Worm (Caenorhabditis elegans) whole organism, L1 larva: ENCODE results near the gene ddx-19.

Experiments
- C16A3.4 ChIP-seq: fragments of 150-350 bp; optimal IDR thresholded peaks from 2 replicates; lab custom pipeline; 2014; ENCODE audit warnings: missing biosample characterization, missing genetic modification characterization
- F16B12.6 ChIP-seq: fragments of 150-350 bp; optimal IDR thresholded peaks from 2 replicates; lab custom pipeline; 2014; ENCODE audit warnings: missing biosample characterization, missing genetic modification characterization
- ama-1 ChIP-seq: fragments of 150-350 bp; optimal IDR thresholded peaks from 2 replicates; lab custom pipeline; 2014
- ceh-82 ChIP-seq, 3 experiments: fragments of 150-350 bp in 1 of 3; sonication (generic microtip) in 2 of 3; optimal IDR thresholded peaks; 2 replicates each; lab custom pipeline; 2014 to 2017; ENCODE audit warnings: missing biosample characterization in 3 of 3, missing genetic modification characterization in 3 of 3
- ceh-88 ChIP-seq: fragments of 200-800 bp; sonication (Bioruptor generic); IDR thresholded peaks from 2 replicates; pipeline ENCODE4 v1.3.6; 2022; ENCODE audit warnings: missing genetic modification characterization, missing compliant biosample characterization
- dpl-1 ChIP-seq, 3 experiments: fragments of 150-350 bp in 2 of 3; sonication (generic microtip) in 1 of 3; optimal IDR thresholded peaks; 2 replicates each; lab custom pipeline; 2014 to 2017; ENCODE audit warnings: missing biosample characterization in 3 of 3, missing genetic modification characterization in 3 of 3, missing genetic modification reagents in 3 of 3
- efl-1 ChIP-seq, 4 experiments: fragments of 150-350 bp; optimal IDR thresholded peaks in 3 of 4; peaks in 1 of 4; 1 replicate in 1 of 4; 2 replicates in 3 of 4; lab custom pipeline; 2014; ENCODE audit warnings: missing biosample characterization in 2 of 4, missing genetic modification characterization in 2 of 4, missing genetic modification reagents in 2 of 4
- egl-27 ChIP-seq, 2 experiments: fragments of 150-350 bp in 1 of 2; sonication (generic microtip); optimal IDR thresholded peaks; 3 replicates each; lab custom pipeline; 2017 to 2018; ENCODE audit warnings: missing biosample characterization in 2 of 2, missing genetic modification characterization in 2 of 2, missing genetic modification reagents in 2 of 2
- elt-3 ChIP-seq, 6 experiments: fragments of 150-350 bp in 1 of 6; sonication (generic microtip); optimal IDR thresholded peaks; 2 replicates each; lab custom pipeline; 2017 to 2018; ENCODE audit warnings: missing biosample characterization in 6 of 6, missing genetic modification characterization in 6 of 6, inconsistent platforms in 1 of 6
- fkh-10 ChIP-seq: sonication (generic microtip); optimal IDR thresholded peaks from 2 replicates; lab custom pipeline; 2017; ENCODE audit warnings: missing biosample characterization, missing genetic modification reagents, missing genetic modification characterization
- fos-1 ChIP-seq: fragments of 150-350 bp; optimal IDR thresholded peaks from 2 replicates; lab custom pipeline; 2014; ENCODE audit warnings: missing biosample characterization, missing genetic modification characterization
- isw-1 ChIP-seq: fragments of 200-800 bp; sonication (Bioruptor generic); IDR thresholded peaks from 2 replicates; pipeline ENCODE4 v1.3.6; 2022; ENCODE audit warnings: missing genetic modification characterization, missing compliant biosample characterization
- lin-14 ChIP-seq: fragments of 200-800 bp; sonication (Bioruptor generic); optimal IDR thresholded peaks from 2 replicates; lab custom pipeline; 2018; ENCODE audit warnings: mild to moderate bottlenecking, missing genetic modification characterization, moderate library complexity, missing compliant biosample characterization
- lin-15B ChIP-seq: fragments of 150-350 bp; sonication (generic microtip); optimal IDR thresholded peaks from 3 replicates; lab custom pipeline; 2014; ENCODE audit warnings: missing biosample characterization, missing genetic modification characterization
- lin-35 ChIP-seq, 2 experiments: fragments of 150-350 bp; optimal IDR thresholded peaks; 2 replicates each; lab custom pipeline; 2014; ENCODE audit warnings: missing biosample characterization in 2 of 2, missing genetic modification characterization in 2 of 2, missing genetic modification reagents in 2 of 2
- lsy-2 ChIP-seq, 2 experiments: fragments of 150-350 bp; optimal IDR thresholded peaks; 2 replicates each; lab custom pipeline; 2014; ENCODE audit warnings: missing biosample characterization in 2 of 2, missing genetic modification characterization in 2 of 2
- mab-9 ChIP-seq: fragments of 200-800 bp; sonication (Bioruptor generic); IDR thresholded peaks from 2 replicates; pipeline ENCODE4 v1.3.6; 2022; ENCODE audit warnings: missing genetic modification reagents, missing genetic modification characterization, missing compliant biosample characterization
- mdl-1 ChIP-seq, 2 experiments: fragments of 150-350 bp; optimal IDR thresholded peaks; 2 replicates each; lab custom pipeline; 2014 to 2017; ENCODE audit warnings: missing biosample characterization in 2 of 2, missing genetic modification characterization in 2 of 2, inconsistent platforms in 1 of 2
- nhr-19 ChIP-seq: fragments of 200-800 bp; sonication (Bioruptor generic); conservative IDR thresholded peaks from 2 replicates; pipeline ENCODE4 v1.3.6; 2022; ENCODE audit warnings: missing genetic modification characterization, missing compliant biosample characterization
- nhr-20 ChIP-seq: sonication (generic microtip); optimal IDR thresholded peaks from 2 replicates; lab custom pipeline; 2016; ENCODE audit warnings: mild to moderate bottlenecking, missing genetic modification characterization, missing compliant biosample characterization
- nhr-28 ChIP-seq: fragments of 150-350 bp; optimal IDR thresholded peaks from 2 replicates; lab custom pipeline; 2014; ENCODE audit warnings: missing biosample characterization, missing genetic modification characterization
- nhr-47 ChIP-seq: sonication (generic microtip); optimal IDR thresholded peaks from 2 replicates; lab custom pipeline; 2016; ENCODE audit warnings: mild to moderate bottlenecking, missing genetic modification characterization, moderate library complexity, missing compliant biosample characterization
- nhr-71 ChIP-seq: sonication (generic microtip); optimal IDR thresholded peaks from 2 replicates; lab custom pipeline; 2016; ENCODE audit warnings: mild to moderate bottlenecking, missing genetic modification characterization, moderate library complexity, missing compliant biosample characterization
- nhr-85 ChIP-seq: sonication (generic microtip); peaks from one replicate; lab custom pipeline; 2016; ENCODE audit warnings: missing genetic modification characterization, inconsistent platforms, missing compliant biosample characterization
- nhr-90 ChIP-seq: sonication (generic microtip); optimal IDR thresholded peaks from 2 replicates; lab custom pipeline; 2016; ENCODE audit warnings: mild to moderate bottlenecking, missing genetic modification characterization, missing compliant biosample characterization; ENCODE audit not compliant: poor library complexity
- pag-3 ChIP-seq: sonication (generic microtip); optimal IDR thresholded peaks from 2 replicates; lab custom pipeline; 2017; ENCODE audit warnings: missing genetic modification characterization, mild to moderate bottlenecking, missing compliant biosample characterization, antibody characterized with exemption, borderline replicate concordance; ENCODE audit not compliant: insufficient read depth
- rnt-1 ChIP-seq: sonication (generic microtip); optimal IDR thresholded peaks from 2 replicates; lab custom pipeline; 2016; ENCODE audit warnings: mild to moderate bottlenecking, missing genetic modification characterization, moderate library complexity, missing compliant biosample characterization
- skn-1 ChIP-seq: fragments of 150-350 bp; optimal IDR thresholded peaks from 2 replicates; lab custom pipeline; 2014; ENCODE audit warnings: missing biosample characterization, missing genetic modification characterization
- snpc-4 ChIP-seq: fragments of 150-350 bp; optimal IDR thresholded peaks from 2 replicates; lab custom pipeline; 2014; ENCODE audit warnings: missing biosample characterization, missing genetic modification characterization
- snu-23 ChIP-seq: sonication (generic microtip); optimal IDR thresholded peaks from 2 replicates; lab custom pipeline; 2016; ENCODE audit warnings: missing genetic modification characterization, missing compliant biosample characterization
- swsn-7 ChIP-seq: sonication (generic microtip); optimal IDR thresholded peaks from 2 replicates; lab custom pipeline; 2016; ENCODE audit warnings: missing genetic modification characterization, missing compliant biosample characterization
- tbx-2 ChIP-seq: sonication (generic microtip); optimal IDR thresholded peaks from 2 replicates; lab custom pipeline; 2016; ENCODE audit warnings: missing genetic modification characterization, missing compliant biosample characterization
- unc-130 ChIP-seq: fragments of 150-350 bp; optimal IDR thresholded peaks from 2 replicates; lab custom pipeline; 2017; ENCODE audit warnings: missing biosample characterization, missing genetic modification characterization, inconsistent platforms
- vab-15 ChIP-seq: sonication (generic microtip); optimal IDR thresholded peaks from 2 replicates; lab custom pipeline; 2017; ENCODE audit warnings: missing genotype, mild to moderate bottlenecking, missing genetic modification characterization, missing compliant biosample characterization
- xbp-1 ChIP-seq: sonication (generic microtip); optimal IDR thresholded peaks from 2 replicates; lab custom pipeline; 2016; ENCODE audit warnings: missing genetic modification characterization, missing compliant biosample characterization
- zip-4 ChIP-seq: fragments of 200-800 bp; sonication (Bioruptor generic); optimal IDR thresholded peaks from 2 replicates; lab custom pipeline; 2018; ENCODE audit warnings: mild to moderate bottlenecking, missing genetic modification characterization, moderate library complexity, missing compliant biosample characterization
- ztf-11 ChIP-seq, 2 experiments: sonication (generic microtip); optimal IDR thresholded peaks; 2 replicates each; lab custom pipeline; 2016 to 2017; ENCODE audit warnings: missing genetic modification characterization in 2 of 2, missing biosample characterization in 1 of 2, missing compliant biosample characterization in 1 of 2
- ztf-4 ChIP-seq: fragments of 150-350 bp; optimal IDR thresholded peaks from 2 replicates; lab custom pipeline; 2014; ENCODE audit warnings: missing biosample characterization, missing genetic modification characterization

The ddx-19 gene

ce11 chrII:8884262-8884949, at the start of gene ddx-19, which contains the start of gene T07D4.5:
Gene ddx-19 (plus strand): TSS chrII:8884899.
Gene T07D4.5 (minus strand): TSS chrII:8884332.
- peak; percentile 45 to 71 (median 47) for TF ChIP-seq dpl-1 (GFP tag; optimal IDR thresholded peaks at IDR 0.05; lab: Kevin White, UChicago)
- peak; percentile 55 for TF ChIP-seq nhr-20 (tag; lab: Kevin White, UChicago)
- TF ChIP-seq F16B12.6 (tag; lab: Kevin White, UChicago), result peak; percentile 87
- TF ChIP-seq tbx-2 (tag; lab: Kevin White, UChicago), result peak; percentile 22
- no peak for TF ChIP-seq nhr-28 (tag; lab: Kevin White, UChicago)
- TF ChIP-seq ztf-11 (tag; optimal IDR thresholded peaks at IDR 0.05; lab: Kevin White, UChicago), result no peak
- peak; percentile 17 for TF ChIP-seq fos-1 (tag; lab: Kevin White, UChicago)
- TF ChIP-seq lsy-2 (tag; optimal IDR thresholded peaks at IDR 0.05; lab: Kevin White, UChicago), result peak; percentile 97 to 99
- no peak for TF ChIP-seq pag-3 (tag; lab: Kevin White, UChicago)
- TF ChIP-seq zip-4 (GFP tag; lab: Kevin White, UChicago), result no peak
- TF ChIP-seq snpc-4 (tag; lab: Kevin White, UChicago), result no peak
- peak; percentile 63 for TF ChIP-seq C16A3.4 (tag; lab: Kevin White, UChicago)
- peak; percentile 27 for TF ChIP-seq vab-15 (tag; lab: Kevin White, UChicago)
- no peak for TF ChIP-seq ceh-88 (GFP tag; lab: Robert Waterston, UW)
- peak; percentile 9 for TF ChIP-seq skn-1 (tag; lab: Kevin White, UChicago)
- TF ChIP-seq mab-9 (GFP tag; lab: Robert Waterston, UW), result no peak
- no peak; the same call in 1 of the 2 replicates for TF ChIP-seq nhr-19 (GFP tag; lab: Robert Waterston, UW)
- peak; percentile 41 for TF ChIP-seq nhr-47 (tag; lab: Kevin White, UChicago)
- TF ChIP-seq lin-35 (GFP tag; optimal IDR thresholded peaks at IDR 0.05; lab: Kevin White, UChicago), result peak; percentile 65 to 78
- TF ChIP-seq swsn-7 (tag; lab: Kevin White, UChicago), result peak; percentile 29
- no peak for TF ChIP-seq ama-1 (lab: Kevin White, UChicago)
- TF ChIP-seq efl-1 (optimal IDR thresholded peaks at IDR 0.05; lab: Kevin White, UChicago), result peak; percentile 56 to 66
- peak; percentile 65 to 95 for TF ChIP-seq efl-1 (GFP tag; optimal IDR thresholded peaks at IDR 0.05 in 1 of 2; lab: Kevin White, UChicago)
- peak; percentile 57 for TF ChIP-seq nhr-71
- TF ChIP-seq rnt-1 (tag; lab: Kevin White, UChicago), result peak; percentile 7
- TF ChIP-seq ztf-4 (tag; lab: Kevin White, UChicago), result no peak
- TF ChIP-seq nhr-90 (tag; lab: Kevin White, UChicago), result peak; percentile 31
- peak in 1 of 3 experiments; percentile 15 for TF ChIP-seq ceh-82 (tag; optimal IDR thresholded peaks at IDR 0.05; lab: Kevin White, UChicago)
- no peak for TF ChIP-seq lin-15B (tag; lab: Kevin White, UChicago)
- TF ChIP-seq xbp-1, result peak; percentile 38
- TF ChIP-seq snu-23 (GFP tag; lab: Kevin White, UChicago), result peak; percentile 65
- peak; percentile 45 for TF ChIP-seq nhr-85 (tag; lab: Kevin White, UChicago)
- TF ChIP-seq elt-3 (tag; optimal IDR thresholded peaks at IDR 0.05; lab: Kevin White, UChicago), result no peak
- TF ChIP-seq egl-27 (tag; optimal IDR thresholded peaks at IDR 0.05; lab: Kevin White, UChicago), result no peak
- peak; percentile 83 for TF ChIP-seq unc-130
- no peak for TF ChIP-seq mdl-1 (tag; optimal IDR thresholded peaks at IDR 0.05; lab: Kevin White, UChicago)
- no peak for TF ChIP-seq isw-1 (GFP tag; lab: Robert Waterston, UW)

ce11 chrII:8835857-8836256, 48.8 kb upstream of the ddx-19 start, which contains the start of gene F46C5.4:
Gene F46C5.4 (plus strand): TSS chrII:8836078.
- peak; percentile 85 for TF ChIP-seq fkh-10
- TF ChIP-seq lin-14 (GFP tag; lab: Kevin White, UChicago), result peak; percentile 66
- TF ChIP-seq mab-9 (GFP tag; lab: Robert Waterston, UW), result no peak
